Fruit fly (Drosophila melanogaster) Kc167 (cell line): Measurements from ENCODE around the gene CG13786.

Experiments
- Myc ChIP-seq: fragments of >200 bp; optimal IDR thresholded peaks from 2 replicates; lab custom pipeline; 2017; ENCODE audit warnings: missing external identifiers
- Sin3A ChIP-seq: fragments of >200 bp; optimal IDR thresholded peaks from 2 replicates; lab custom pipeline; 2018; ENCODE audit warnings: missing external identifiers
- h ChIP-seq: fragments of >200 bp; optimal IDR thresholded peaks from 3 replicates; lab custom pipeline; 2018; ENCODE audit warnings: missing external identifiers
- insv ChIP-seq: fragments of >200 bp; optimal IDR thresholded peaks from 3 replicates; lab custom pipeline; 2018; ENCODE audit warnings: missing external identifiers
- psq ChIP-seq: fragments of >200 bp; optimal IDR thresholded peaks from 2 replicates; lab custom pipeline; 2017; ENCODE audit warnings: missing external identifiers
- ttk ChIP-seq: sonication (Bioruptor generic); optimal IDR thresholded peaks from 2 replicates; lab custom pipeline; 2017; ENCODE audit warnings: missing external identifiers

- TF ChIP-seq h (lab: Kevin White, UChicago) (no peak), insv (lab: Kevin White, UChicago) (no peak), psq (lab: Kevin White, UChicago) (no peak), Myc (lab: Kevin White, UChicago) (no peak), Sin3A (lab: Kevin White, UChicago) (no peak), ttk (lab: Kevin White, UChicago) (no peak)
Observed at dm6 chr2L:7226587-7226986, 26.2 kb downstream of the CG13786 start.
